Fruit fly (Drosophila melanogaster) whole organism, embryonic: Measurements from ENCODE around the gene CG17764.

Experiments
- Bdp1 ChIP-seq: fragments of 200-800 bp; sonication (Bioruptor generic); optimal IDR thresholded peaks from 3 replicates; lab custom pipeline; 2016; ENCODE audit warnings: missing biosample characterization, missing genetic modification characterization
- CG10366 ChIP-seq: fragments of 200-800 bp; sonication (Bioruptor generic); IDR thresholded peaks from 2 replicates; pipeline ENCODE4 v1.3.6; 2022; ENCODE audit warnings: missing biosample characterization, missing genetic modification characterization
- CG11696 ChIP-seq: fragments of 200-800 bp; sonication (Bioruptor generic); IDR thresholded peaks from 2 replicates; pipeline ENCODE4 v1.3.6; 2022; ENCODE audit warnings: missing biosample characterization, missing genetic modification characterization
- CG12071 ChIP-seq: fragments of 200-800 bp; sonication (Bioruptor generic); optimal IDR thresholded peaks from 3 replicates; lab custom pipeline; 2018; ENCODE audit warnings: missing biosample characterization, mild to moderate bottlenecking, missing genetic modification characterization
- CG12155 ChIP-seq: fragments of 200-800 bp; sonication (Bioruptor generic); optimal IDR thresholded peaks from 3 replicates; lab custom pipeline; 2016; ENCODE audit warnings: missing biosample characterization, missing genetic modification characterization
- CG12769 ChIP-seq: fragments of 200-800 bp; sonication (Bioruptor generic); optimal IDR thresholded peaks from 2 replicates; lab custom pipeline; 2019; ENCODE audit warnings: missing biosample characterization, mild to moderate bottlenecking, missing genetic modification characterization, moderate library complexity
- CG13123 ChIP-seq: fragments of 200-800 bp; sonication (Bioruptor generic); optimal IDR thresholded peaks from 2 replicates; lab custom pipeline; 2016; ENCODE audit warnings: missing biosample characterization, missing genetic modification characterization
- CG13894 ChIP-seq: fragments of 200-800 bp; sonication (Bioruptor generic); optimal IDR thresholded peaks from 3 replicates; lab custom pipeline; 2018; ENCODE audit warnings: missing biosample characterization, mild to moderate bottlenecking, missing genetic modification characterization, moderate library complexity
- CG30020 ChIP-seq: fragments of 200-800 bp; optimal IDR thresholded peaks from 2 replicates; lab custom pipeline; 2019; ENCODE audit warnings: missing biosample characterization, mild to moderate bottlenecking, missing genetic modification characterization, moderate library complexity
- CG3407 ChIP-seq: fragments of 200-800 bp; sonication (Bioruptor generic); optimal IDR thresholded peaks from 2 replicates; lab custom pipeline; 2018; ENCODE audit warnings: missing biosample characterization, mild to moderate bottlenecking, missing genetic modification characterization
- CG4820 ChIP-seq: fragments of 200-800 bp; sonication (Bioruptor generic); optimal IDR thresholded peaks from 3 replicates; lab custom pipeline; 2016; ENCODE audit warnings: missing biosample characterization, missing genetic modification characterization
- CG5245 ChIP-seq: fragments of 200-800 bp; sonication (Bioruptor generic); optimal IDR thresholded peaks from 3 replicates; lab custom pipeline; 2016; ENCODE audit warnings: missing biosample characterization, missing genetic modification characterization
- CG6254 ChIP-seq: fragments of 200-800 bp; sonication (Bioruptor generic); optimal IDR thresholded peaks from 3 replicates; lab custom pipeline; 2017; ENCODE audit warnings: mild to moderate bottlenecking, missing biosample characterization, missing genetic modification reagents, missing genetic modification characterization
- CG6683 ChIP-seq: fragments of 200-800 bp; sonication (Bioruptor generic); optimal IDR thresholded peaks from 2 replicates; lab custom pipeline; 2017; ENCODE audit warnings: missing biosample characterization, mild to moderate bottlenecking, missing genetic modification characterization, missing genetic modification reagents
- CG6765 ChIP-seq: fragments of 200-800 bp; sonication (Bioruptor generic); optimal IDR thresholded peaks from 3 replicates; lab custom pipeline; 2017; ENCODE audit warnings: missing biosample characterization, mild to moderate bottlenecking, missing genetic modification characterization
- CG7271 ChIP-seq: fragments of 200-800 bp; sonication (Bioruptor generic); optimal IDR thresholded peaks from 2 replicates; lab custom pipeline; 2018; ENCODE audit warnings: missing biosample characterization, mild to moderate bottlenecking, missing genetic modification characterization, moderate library complexity
- CTCF ChIP-seq: fragments of 200-800 bp; sonication (Bioruptor generic); optimal IDR thresholded peaks from 2 replicates; lab custom pipeline; 2017; ENCODE audit warnings: missing biosample characterization, mild to moderate bottlenecking, missing genetic modification characterization, moderate library complexity
- Dbx ChIP-seq: fragments of 200-800 bp; sonication (Bioruptor generic); IDR thresholded peaks from 3 replicates; pipeline ENCODE4 v1.3.6; 2022; ENCODE audit warnings: missing biosample characterization, missing genetic modification characterization
- Deaf1 ChIP-seq: fragments of 200-800 bp; optimal IDR thresholded peaks from 3 replicates; lab custom pipeline; 2019; ENCODE audit warnings: missing biosample characterization, mild to moderate bottlenecking, missing genetic modification characterization, moderate library complexity
- Fer3 ChIP-seq: fragments of 200-800 bp; sonication (Bioruptor generic); optimal IDR thresholded peaks from 2 replicates; lab custom pipeline; 2018; ENCODE audit warnings: missing biosample characterization, mild to moderate bottlenecking, missing genetic modification characterization, moderate library complexity
- Hmr ChIP-seq: fragments of 200-800 bp; sonication (Bioruptor generic); optimal IDR thresholded peaks from 3 replicates; lab custom pipeline; 2017; ENCODE audit warnings: mild to moderate bottlenecking, missing biosample characterization, missing genetic modification reagents, missing genetic modification characterization
- Lhr ChIP-seq: fragments of 200-800 bp; sonication (Bioruptor generic); optimal IDR thresholded peaks from 3 replicates; lab custom pipeline; 2017; ENCODE audit warnings: mild to moderate bottlenecking, missing biosample characterization, missing genetic modification reagents, missing genetic modification characterization
- Lpt ChIP-seq: fragments of >200 bp; optimal IDR thresholded peaks from 2 replicates; lab custom pipeline; 2018; ENCODE audit warnings: missing biosample characterization, missing genetic modification characterization
- Mes4 ChIP-seq: fragments of 200-800 bp; sonication (Bioruptor generic); optimal IDR thresholded peaks from 2 replicates; lab custom pipeline; 2016; ENCODE audit warnings: missing biosample characterization, missing genetic modification characterization
- PHDP ChIP-seq: fragments of 200-800 bp; sonication (Bioruptor generic); optimal IDR thresholded peaks from 3 replicates; lab custom pipeline; 2018; ENCODE audit warnings: missing biosample characterization, mild to moderate bottlenecking, missing genetic modification characterization, moderate library complexity
- Ptx1 ChIP-seq: fragments of 200-800 bp; sonication (Bioruptor generic); IDR thresholded peaks from 2 replicates; pipeline ENCODE4 v1.3.6; 2022; ENCODE audit warnings: missing biosample characterization, missing genetic modification characterization
- Scr ChIP-seq: fragments of 200-800 bp; sonication (Bioruptor generic); IDR thresholded peaks from 2 replicates; pipeline ENCODE4 v1.3.6; 2022; ENCODE audit warnings: missing biosample characterization, missing genetic modification characterization; ENCODE audit not compliant: partially characterized antibody
- Side ChIP-seq: fragments of 200-800 bp; sonication (Bioruptor generic); optimal IDR thresholded peaks from 2 replicates; lab custom pipeline; 2016; ENCODE audit warnings: missing biosample characterization, missing genetic modification characterization
- ato ChIP-seq: fragments of 200-800 bp; sonication (Bioruptor generic); IDR thresholded peaks from 2 replicates; pipeline ENCODE4 v1.3.6; 2022; ENCODE audit warnings: missing biosample characterization, missing genetic modification characterization; ENCODE audit not compliant: partially characterized antibody
- cg ChIP-seq: fragments of 200-800 bp; sonication (Bioruptor generic); optimal IDR thresholded peaks from 3 replicates; lab custom pipeline; 2019; ENCODE audit warnings: missing biosample characterization, mild to moderate bottlenecking, missing genetic modification characterization, moderate library complexity
- ci ChIP-seq: fragments of 200-800 bp; sonication (Bioruptor generic); IDR thresholded peaks from 3 replicates; pipeline ENCODE4 v1.3.6; 2022; ENCODE audit warnings: missing biosample characterization, missing genetic modification characterization
- corto ChIP-seq: fragments of 200-800 bp; sonication (Bioruptor generic); optimal IDR thresholded peaks from 2 replicates; lab custom pipeline; 2016; ENCODE audit warnings: missing biosample characterization, mild to moderate bottlenecking, missing genetic modification characterization, moderate library complexity
- crol ChIP-seq: fragments of 200-800 bp; sonication (Bioruptor generic); IDR thresholded peaks from 2 replicates; pipeline ENCODE4 v1.3.6; 2022; ENCODE audit warnings: missing biosample characterization, missing genetic modification characterization
- gce ChIP-seq: fragments of 200-800 bp; sonication (Bioruptor generic); IDR thresholded peaks from 3 replicates; pipeline ENCODE4 v1.3.6; 2022; ENCODE audit warnings: missing biosample characterization, missing genetic modification characterization
- gcm ChIP-seq: fragments of 200-800 bp; sonication (Bioruptor generic); optimal IDR thresholded peaks from 2 replicates; lab custom pipeline; 2019; ENCODE audit warnings: missing biosample characterization, mild to moderate bottlenecking, missing genetic modification characterization, moderate library complexity
- gsb-n ChIP-seq: fragments of 200-800 bp; sonication (Bioruptor generic); optimal IDR thresholded peaks from 3 replicates; lab custom pipeline; 2018; ENCODE audit warnings: missing biosample characterization, mild to moderate bottlenecking, missing genetic modification characterization
- inv ChIP-seq: fragments of 200-800 bp; sonication (Bioruptor generic); IDR thresholded peaks from 2 replicates; pipeline ENCODE4 v1.3.6; 2022; ENCODE audit warnings: missing biosample characterization, missing genetic modification characterization; ENCODE audit not compliant: partially characterized antibody
- ken ChIP-seq: fragments of 200-800 bp; sonication (Bioruptor generic); IDR thresholded peaks from 3 replicates; pipeline ENCODE4 v1.3.6; 2022; ENCODE audit warnings: missing biosample characterization, missing genetic modification characterization
- knrl ChIP-seq: fragments of 200-800 bp; sonication (Bioruptor generic); IDR thresholded peaks from 3 replicates; pipeline ENCODE4 v1.3.6; 2022; ENCODE audit warnings: missing biosample characterization, missing genetic modification characterization; ENCODE audit not compliant: partially characterized antibody
- nerfin-1 ChIP-seq: fragments of 200-800 bp; sonication (Bioruptor generic); optimal IDR thresholded peaks from 3 replicates; lab custom pipeline; 2019; ENCODE audit warnings: missing biosample characterization, mild to moderate bottlenecking, missing genetic modification characterization, moderate library complexity
- prd ChIP-seq, 3 experiments: fragments of >200 bp in 2 of 3; fragments of 200-800 bp in 1 of 3; sonication (Bioruptor generic) in 1 of 3; optimal IDR thresholded peaks in 2 of 3; IDR thresholded peaks in 1 of 3; 2 replicates in 2 of 3; 3 replicates in 1 of 3; pipeline versions ENCODE4 v1.3.6 to Lab custom; 2017 to 2022; ENCODE audit warnings: missing biosample characterization in 1 of 3, missing genetic modification characterization in 1 of 3
- pzg ChIP-seq: fragments of 200-800 bp; sonication (Bioruptor generic); optimal IDR thresholded peaks from 3 replicates; lab custom pipeline; 2018; ENCODE audit warnings: missing biosample characterization, mild to moderate bottlenecking, missing genetic modification characterization, moderate library complexity
- row ChIP-seq: fragments of 200-800 bp; sonication (Bioruptor generic); IDR thresholded peaks from 3 replicates; pipeline ENCODE4 v1.3.6; 2022; ENCODE audit warnings: missing biosample characterization, missing genetic modification characterization
- so ChIP-seq: fragments of 200-800 bp; sonication (Bioruptor generic); IDR thresholded peaks from 3 replicates; pipeline ENCODE4 v1.3.6; 2022; ENCODE audit warnings: missing biosample characterization, missing genetic modification characterization
- sqz ChIP-seq: fragments of 200-800 bp; sonication (Bioruptor generic); optimal IDR thresholded peaks from 3 replicates; lab custom pipeline; 2018; ENCODE audit warnings: missing biosample characterization, mild to moderate bottlenecking, missing genetic modification characterization
- unc-4 ChIP-seq: fragments of 200-800 bp; sonication (Bioruptor generic); IDR thresholded peaks from 2 replicates; pipeline ENCODE4 v1.3.6; 2022; ENCODE audit warnings: missing biosample characterization, missing genetic modification characterization; ENCODE audit not compliant: partially characterized antibody
- wor ChIP-seq: fragments of 200-800 bp; sonication (Bioruptor generic); IDR thresholded peaks from 2 replicates; pipeline ENCODE4 v1.3.6; 2022; ENCODE audit warnings: missing biosample characterization, missing genetic modification characterization
- z ChIP-seq: fragments of 200-800 bp; sonication (Bioruptor generic); IDR thresholded peaks from 3 replicates; pipeline ENCODE4 v1.3.6; 2022; ENCODE audit warnings: missing biosample characterization, missing genetic modification characterization

The CG17764 gene

DNA sequence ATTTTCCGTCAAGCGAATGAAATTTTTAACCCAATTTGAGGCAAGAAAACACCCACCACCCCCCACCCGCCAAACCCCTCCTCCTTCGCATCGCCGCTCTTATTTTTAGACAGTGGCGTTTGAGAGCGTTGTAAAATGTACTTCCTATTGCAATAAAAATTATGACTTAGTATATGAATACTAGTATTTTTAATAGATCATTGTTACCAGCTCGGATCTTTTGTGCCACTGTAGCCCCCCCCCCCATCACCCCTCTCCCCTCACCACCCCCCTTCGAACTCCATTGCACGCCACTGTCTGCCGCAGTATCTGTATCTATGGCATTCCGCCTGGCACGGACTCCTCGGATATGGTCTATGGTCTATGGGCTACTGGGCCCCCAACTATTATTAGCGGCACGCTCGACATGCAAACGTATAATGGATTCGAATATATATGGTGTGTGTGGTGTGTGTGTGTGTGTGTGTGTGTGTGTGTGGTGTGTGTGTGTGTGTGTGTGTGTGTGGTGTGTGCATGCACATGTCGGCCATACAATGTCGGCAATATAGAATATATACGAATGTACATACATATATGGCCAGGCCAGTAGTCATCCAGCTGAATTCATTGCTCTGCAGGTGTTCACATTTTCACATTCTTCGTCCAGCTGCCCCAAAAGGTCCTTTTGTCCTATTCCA, 42.8 kb upstream of the CG17764 start (continued):
- TF ChIP-seq wor (GFP tag; lab: Robert Waterston, UW) (no peak), Hmr (no peak), Lpt (GFP tag; lab: Kevin White, UChicago) (no peak)

DNA sequence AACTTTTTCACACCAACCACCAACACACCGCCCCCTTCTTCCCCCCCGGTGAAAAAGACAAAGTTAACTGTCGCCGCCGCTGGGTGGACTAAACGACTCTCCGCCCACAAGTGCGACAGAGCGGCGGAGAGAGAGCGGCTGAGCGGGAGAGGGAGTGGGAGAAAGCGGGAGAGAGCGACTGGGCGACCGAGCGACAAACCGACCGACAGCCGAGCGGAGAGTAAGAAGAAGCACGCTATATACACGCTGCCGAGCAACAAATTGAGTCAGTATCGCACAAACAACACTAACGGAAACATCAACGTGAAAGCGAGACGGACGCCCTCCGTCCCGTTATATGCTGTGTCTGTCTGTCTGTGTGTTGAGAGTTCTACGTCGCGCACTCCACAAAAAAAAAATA, 32.8 kb upstream of the CG17764 start, which contains the start of gene SK:
Gene SK, plus strand, starts transcription at position 267 of the 400 bp plus-strand sequence.
- TF ChIP-seq CG7271 (tag; lab: Kevin White, UChicago) (no peak), PHDP (tag; lab: Kevin White, UChicago) (no peak), CG13894 (tag; lab: Kevin White, UChicago) (peak; percentile 65), Mes4 (GFP tag; lab: Kevin White, UChicago) (no peak), knrl (no peak), row (GFP tag; lab: Robert Waterston, UW) (no peak; the same call in 2 of the 3 replicates), Deaf1 (tag; lab: Kevin White, UChicago) (peak; percentile 97), nerfin-1 (tag; lab: Kevin White, UChicago) (no peak), CG11696 (no peak), CG5245 (GFP tag; lab: Kevin White, UChicago) (no peak), inv (no peak), CG30020 (tag; lab: Kevin White, UChicago) (no peak), z (GFP tag; lab: Robert Waterston, UW) (peak; percentile 69; the same call in 2 of the 3 replicates), prd (optimal IDR thresholded peaks at IDR 0.05; lab: Kevin White, UChicago) (no peak), prd (GFP tag; IDR thresholded peaks at IDR 0.05; lab: Robert Waterston, UW) (no peak), CG4820 (GFP tag; lab: Kevin White, UChicago) (no peak), unc-4 (GFP tag; lab: Robert Waterston, UW) (0 out of 2 replicates have a peak, but pooled peaks have one; percentile 23), crol (GFP tag; lab: Robert Waterston, UW) (peak; percentile 80), CG10366 (GFP tag; lab: Robert Waterston, UW) (no peak), sqz (GFP tag; lab: Kevin White, UChicago) (peak; percentile 31), gce (GFP tag; lab: Robert Waterston, UW) (no peak), ato (GFP tag; lab: Robert Waterston, UW) (peak; percentile 12; the same call in 1 of the 2 replicates), Lhr (GFP tag; lab: Kevin White, UChicago) (no peak), Side (GFP tag; lab: Kevin White, UChicago) (no peak), gsb-n (no peak), cg (GFP tag; lab: Kevin White, UChicago) (peak; percentile 27), CG6765 (GFP tag; lab: Kevin White, UChicago) (no peak), CG12769 (tag; lab: Kevin White, UChicago) (peak; percentile 41), Ptx1 (GFP tag; lab: Robert Waterston, UW) (no peak), so (GFP tag; lab: Robert Waterston, UW) (0 out of 3 replicates have a peak, but pooled peaks have one; percentile 10), gcm (GFP tag; lab: Kevin White, UChicago) (no peak), CG3407 (GFP tag; lab: Kevin White, UChicago) (no peak), Fer3 (tag; lab: Kevin White, UChicago) (no peak), CG6683 (GFP tag; lab: Kevin White, UChicago) (no peak), CG6254 (GFP tag; lab: Kevin White, UChicago) (no peak), CG12071 (peak; percentile 4), Dbx (GFP tag; lab: Robert Waterston, UW) (0 out of 3 replicates have a peak, but pooled peaks have one; percentile 22), CG12155 (GFP tag; lab: Kevin White, UChicago) (no peak), ken (GFP tag; lab: Robert Waterston, UW) (peak; percentile 57; the same call in 2 of the 3 replicates), CTCF (GFP tag; lab: Kevin White, UChicago) (no peak), Bdp1 (GFP tag; lab: Kevin White, UChicago) (no peak), corto (no peak), Scr (GFP tag; lab: Robert Waterston, UW) (no peak), CG13123 (GFP tag; lab: Kevin White, UChicago) (no peak), ci (peak; percentile 72; the same call in 2 of the 3 replicates), pzg (no peak)
